Worm (Caenorhabditis elegans): ENCODE measurements around the gene ZK622.1.
A peak's percentile ranks its signal among the peaks of the same experiment; 100 is the strongest.

ZK622.1 gene

ce11 chrII:5326024-5326627 is 32.5 kb downstream of the ZK622.1 start:
- TF ChIP-seq elt-2 (tag; optimal IDR thresholded peaks at IDR 0.05) (peak; percentile 26), Y22D7AL.16 (tag; optimal IDR thresholded peaks at IDR 0.05) (no peak), ceh-34 (tag; optimal IDR thresholded peaks at IDR 0.05) (no peak), ceh-31 (tag; optimal IDR thresholded peaks at IDR 0.05) (peak; percentile 32), fkh-6 (tag; optimal IDR thresholded peaks at IDR 0.05) (no peak), ceh-22 (tag; optimal IDR thresholded peaks at IDR 0.05) (no peak), fkh-10 (GFP tag; optimal IDR thresholded peaks at IDR 0.05) (peak; percentile 15), ama-1 (optimal IDR thresholded peaks at IDR 0.05) (no peak), ceh-18 (tag; optimal IDR thresholded peaks at IDR 0.05) (peak; percentile 28), unc-55 (GFP tag; optimal IDR thresholded peaks at IDR 0.05) (peak; percentile 52), rnt-1 (tag; optimal IDR thresholded peaks at IDR 0.05) (peak; percentile 27), unc-42 (tag; optimal IDR thresholded peaks at IDR 0.05) (peak; percentile 8), tbx-2 (tag; optimal IDR thresholded peaks at IDR 0.05) (peak; percentile 21), pqm-1 (tag; optimal IDR thresholded peaks at IDR 0.05) (no peak)

ce11 chrII:5326891-5327290 is 33.3 kb downstream of the ZK622.1 start:
- TF ChIP-seq tbx-2 (tag; optimal IDR thresholded peaks at IDR 0.05) (no peak), ceh-31 (tag; optimal IDR thresholded peaks at IDR 0.05) (no peak), ama-1 (optimal IDR thresholded peaks at IDR 0.05) (no peak), fkh-6 (tag; optimal IDR thresholded peaks at IDR 0.05) (no peak), C08G9.2 (tag; optimal IDR thresholded peaks at IDR 0.05) (no peak), sdc-2 (tag; optimal IDR thresholded peaks at IDR 0.05) (no peak), npax-4 (tag; optimal IDR thresholded peaks at IDR 0.05) (no peak), pha-2 (tag; optimal IDR thresholded peaks at IDR 0.05) (no peak), dmd-4 (tag; optimal IDR thresholded peaks at IDR 0.05; ENCODE audit: borderline replicate concordance) (no peak), hlh-8 (tag; optimal IDR thresholded peaks at IDR 0.05) (no peak), odd-2 (tag; optimal IDR thresholded peaks at IDR 0.05) (no peak), rnt-1 (tag; optimal IDR thresholded peaks at IDR 0.05) (no peak), elt-2 (tag; optimal IDR thresholded peaks at IDR 0.05) (no peak), pag-3 (tag; optimal IDR thresholded peaks at IDR 0.05; ENCODE audit: borderline replicate concordance) (no peak), ttx-3 (tag; optimal IDR thresholded peaks at IDR 0.05) (no peak), ztf-16 (tag; optimal IDR thresholded peaks at IDR 0.05) (no peak), unc-42 (tag; optimal IDR thresholded peaks at IDR 0.05) (no peak), ceh-48 (tag; optimal IDR thresholded peaks at IDR 0.05) (no peak), lim-6 (tag; optimal IDR thresholded peaks at IDR 0.05) (no peak), ceh-2 (tag; optimal IDR thresholded peaks at IDR 0.05) (no peak)

ce11 chrII:5328912-5329311 is 35.3 kb downstream of the ZK622.1 start:
- TF ChIP-seq K09A11.1 (tag; optimal IDR thresholded peaks at IDR 0.05; ENCODE audit: insufficient read depth) (no peak), ama-1 (optimal IDR thresholded peaks at IDR 0.05) (no peak), pha-4 (tag; optimal IDR thresholded peaks at IDR 0.05) (no peak), ceh-6 (GFP tag; optimal IDR thresholded peaks at IDR 0.05) (no peak), hlh-6 (tag; optimal IDR thresholded peaks at IDR 0.05) (no peak), lin-11 (tag; optimal IDR thresholded peaks at IDR 0.05) (no peak), ceh-24 (tag; optimal IDR thresholded peaks at IDR 0.05) (no peak), rnt-1 (tag; optimal IDR thresholded peaks at IDR 0.05) (no peak), F13H6.1 (tag; optimal IDR thresholded peaks at IDR 0.05) (no peak)

- TF ChIP-seq K02D7.2 (tag; optimal IDR thresholded peaks at IDR 0.05) = no peak
- TF ChIP-seq dve-1 (tag; optimal IDR thresholded peaks at IDR 0.05) = no peak
- TF ChIP-seq ceh-34 (tag; optimal IDR thresholded peaks at IDR 0.05) = no peak
- TF ChIP-seq hlh-30 (tag; optimal IDR thresholded peaks at IDR 0.05; ENCODE audit: insufficient read depth) = peak; percentile 48
- no peak for TF ChIP-seq sox-2 (GFP tag; IDR thresholded peaks at IDR 0.05)
- no peak for TF ChIP-seq pat-9 (tag; optimal IDR thresholded peaks at IDR 0.05)
- no peak for TF ChIP-seq ceh-14 (tag; optimal IDR thresholded peaks at IDR 0.05)
- TF ChIP-seq hlh-8 (tag; optimal IDR thresholded peaks at IDR 0.05) = no peak
- TF ChIP-seq fkh-10 (GFP tag; optimal IDR thresholded peaks at IDR 0.05) = no peak
- TF ChIP-seq unc-42 (tag; optimal IDR thresholded peaks at IDR 0.05) = no peak
- TF ChIP-seq pha-2 (tag; optimal IDR thresholded peaks at IDR 0.05) = no peak
- TF ChIP-seq ahr-1 (tag; optimal IDR thresholded peaks at IDR 0.05) = no peak
- TF ChIP-seq ceh-9 (tag; optimal IDR thresholded peaks at IDR 0.05) = no peak
- no peak for TF ChIP-seq hlh-13 (GFP tag; optimal IDR thresholded peaks at IDR 0.05)
- no peak for TF ChIP-seq ceh-22 (tag; optimal IDR thresholded peaks at IDR 0.05)
- no peak for TF ChIP-seq ceh-45 (GFP tag; IDR thresholded peaks at IDR 0.05)
- no peak for TF ChIP-seq dmd-4 (tag; optimal IDR thresholded peaks at IDR 0.05; ENCODE audit: borderline replicate concordance)
- no peak for TF ChIP-seq F13H6.1 (tag; optimal IDR thresholded peaks at IDR 0.05)
- no peak for TF ChIP-seq ceh-48 (tag; optimal IDR thresholded peaks at IDR 0.05)
- TF ChIP-seq ceh-2 (tag; optimal IDR thresholded peaks at IDR 0.05) = no peak
- no peak for TF ChIP-seq rnt-1 (tag; optimal IDR thresholded peaks at IDR 0.05)
- no peak for TF ChIP-seq nhr-11 (tag; optimal IDR thresholded peaks at IDR 0.05)
- peak; percentile 31 for TF ChIP-seq ceh-31 (tag; optimal IDR thresholded peaks at IDR 0.05)
Observed at ce11 chrII:5330206-5330686, 36.6 kb downstream of the ZK622.1 start.

All from whole organism, late embryonic.